Fruit fly (Drosophila melanogaster) whole organism, embryonic: Measurements from ENCODE around the gene Syx4.

Experiments used
- CG10462 ChIP-seq: fragments of 200-800 bp; sonication (Bioruptor generic); optimal IDR thresholded peaks from 2 replicates; lab custom pipeline; 2016; ENCODE audit warnings: missing biosample characterization, missing genetic modification characterization
- CG11085 ChIP-seq: fragments of 200-800 bp; sonication (Bioruptor generic); IDR thresholded peaks from 2 replicates; pipeline ENCODE4 v1.3.6; 2022; ENCODE audit warnings: missing biosample characterization, missing genetic modification characterization
- CG11560 ChIP-seq: fragments of 200-800 bp; sonication (Bioruptor generic); IDR thresholded peaks from 3 replicates; pipeline ENCODE4 v1.3.6; 2022; ENCODE audit warnings: missing biosample characterization, missing genetic modification characterization
- CG12071 ChIP-seq: fragments of 200-800 bp; sonication (Bioruptor generic); optimal IDR thresholded peaks from 3 replicates; lab custom pipeline; 2018; ENCODE audit warnings: missing biosample characterization, mild to moderate bottlenecking, missing genetic modification characterization
- CG13287 ChIP-seq: fragments of 200-800 bp; sonication (Bioruptor generic); IDR thresholded peaks from 2 replicates; pipeline ENCODE4 v1.3.6; 2022; ENCODE audit warnings: missing biosample characterization, missing genetic modification characterization; ENCODE audit not compliant: partially characterized antibody
- CG15073 ChIP-seq: fragments of 200-800 bp; sonication (Bioruptor generic); optimal IDR thresholded peaks from 2 replicates; lab custom pipeline; 2016; ENCODE audit warnings: missing biosample characterization, missing genetic modification characterization
- CG1647 ChIP-seq: fragments of 200-800 bp; sonication (Bioruptor generic); optimal IDR thresholded peaks from 3 replicates; lab custom pipeline; 2016; ENCODE audit warnings: missing biosample characterization, missing genetic modification characterization
- CG17802 ChIP-seq: fragments of 200-800 bp; sonication (Bioruptor generic); optimal IDR thresholded peaks from 2 replicates; lab custom pipeline; 2018; ENCODE audit warnings: missing biosample characterization, mild to moderate bottlenecking, missing genetic modification characterization, moderate library complexity
- CG2875 ChIP-seq: fragments of 200-800 bp; sonication (Bioruptor generic); optimal IDR thresholded peaks from 2 replicates; lab custom pipeline; 2017; ENCODE audit warnings: missing biosample characterization, mild to moderate bottlenecking, missing genetic modification characterization, missing genetic modification reagents
- CG30431 ChIP-seq: fragments of 200-800 bp; sonication (Bioruptor generic); optimal IDR thresholded peaks from 2 replicates; lab custom pipeline; 2017; ENCODE audit warnings: missing biosample characterization, missing genetic modification characterization
- CG4404 ChIP-seq: fragments of 200-800 bp; sonication (Bioruptor generic); IDR thresholded peaks from 2 replicates; pipeline ENCODE4 v1.3.6; 2022; ENCODE audit warnings: missing biosample characterization, missing genetic modification characterization
- CG6765 ChIP-seq: fragments of 200-800 bp; sonication (Bioruptor generic); optimal IDR thresholded peaks from 3 replicates; lab custom pipeline; 2017; ENCODE audit warnings: missing biosample characterization, mild to moderate bottlenecking, missing genetic modification characterization
- CG7271 ChIP-seq: fragments of 200-800 bp; sonication (Bioruptor generic); optimal IDR thresholded peaks from 2 replicates; lab custom pipeline; 2018; ENCODE audit warnings: missing biosample characterization, mild to moderate bottlenecking, missing genetic modification characterization, moderate library complexity
- CG9797 ChIP-seq: fragments of 200-800 bp; sonication (Bioruptor generic); optimal IDR thresholded peaks from 3 replicates; lab custom pipeline; 2018; ENCODE audit warnings: missing biosample characterization, mild to moderate bottlenecking, missing genetic modification characterization
- CoRest ChIP-seq: fragments of 200-800 bp; sonication (Bioruptor generic); optimal IDR thresholded peaks from 3 replicates; lab custom pipeline; 2018; ENCODE audit warnings: missing biosample characterization, mild to moderate bottlenecking, missing genetic modification characterization, moderate library complexity
- Dfd ChIP-seq, 2 experiments: fragments of >200 bp; optimal IDR thresholded peaks; 2 replicates each; lab custom pipeline; 2017; ENCODE audit warnings: missing biosample characterization in 2 of 2, missing genetic modification characterization in 2 of 2
- E2f1 ChIP-seq: fragments of 200-800 bp; sonication (Bioruptor generic); IDR thresholded peaks from 2 replicates; pipeline ENCODE4 v1.3.6; 2022; ENCODE audit warnings: missing biosample characterization, missing genetic modification characterization
- ERR ChIP-seq: fragments of 200-800 bp; sonication (Bioruptor generic); optimal IDR thresholded peaks from 2 replicates; lab custom pipeline; 2016; ENCODE audit warnings: missing biosample characterization, missing genetic modification characterization
- Max ChIP-seq: fragments of 200-800 bp; sonication (Bioruptor generic); optimal IDR thresholded peaks from 2 replicates; lab custom pipeline; 2016; ENCODE audit warnings: missing biosample characterization, mild to moderate bottlenecking, missing genetic modification characterization
- Mrtf ChIP-seq: fragments of 200-800 bp; sonication (Bioruptor generic); IDR thresholded peaks from 3 replicates; pipeline ENCODE4 v1.3.6; 2022; ENCODE audit warnings: missing biosample characterization, missing genetic modification characterization
- Myb ChIP-seq: fragments of 200-800 bp; sonication (Bioruptor generic); optimal IDR thresholded peaks from 2 replicates; lab custom pipeline; 2016; ENCODE audit warnings: missing biosample characterization, missing genetic modification characterization
- Nf-YA ChIP-seq: fragments of 200-800 bp; sonication (Bioruptor generic); IDR thresholded peaks from 2 replicates; pipeline ENCODE4 v1.3.6; 2022; ENCODE audit warnings: missing biosample characterization, missing genetic modification characterization
- Nf-YB ChIP-seq: fragments of 200-800 bp; sonication (Bioruptor generic); optimal IDR thresholded peaks from 3 replicates; lab custom pipeline; 2019; ENCODE audit warnings: missing biosample characterization, mild to moderate bottlenecking, missing genetic modification characterization, moderate library complexity
- Sin3A ChIP-seq: fragments of >200 bp; optimal IDR thresholded peaks from 2 replicates; lab custom pipeline; 2018
- Sry-δ ChIP-seq: fragments of 200-800 bp; sonication (Bioruptor generic); optimal IDR thresholded peaks from 2 replicates; lab custom pipeline; 2016; ENCODE audit warnings: missing biosample characterization, missing genetic modification characterization
- Tbp ChIP-seq: fragments of >200 bp; optimal IDR thresholded peaks from 2 replicates; lab custom pipeline; 2018; ENCODE audit warnings: missing biosample characterization, missing genetic modification characterization
- Usf ChIP-seq: fragments of 200-800 bp; sonication (Bioruptor generic); optimal IDR thresholded peaks from 2 replicates; lab custom pipeline; 2017; ENCODE audit warnings: missing genotype, missing biosample characterization, missing genetic modification characterization
- Xbp1 ChIP-seq: fragments of 200-800 bp; sonication (Bioruptor generic); optimal IDR thresholded peaks from 3 replicates; lab custom pipeline; 2016; ENCODE audit warnings: missing biosample characterization, mild to moderate bottlenecking, missing genetic modification characterization
- YL-1 ChIP-seq: fragments of 200-800 bp; sonication (Bioruptor generic); optimal IDR thresholded peaks from 3 replicates; lab custom pipeline; 2017; ENCODE audit warnings: missing biosample characterization, mild to moderate bottlenecking, missing genetic modification characterization
- btn ChIP-seq: fragments of 200-800 bp; sonication (Bioruptor generic); optimal IDR thresholded peaks from 2 replicates; lab custom pipeline; 2016; ENCODE audit warnings: missing biosample characterization, missing genetic modification characterization
- dmrt11E ChIP-seq: fragments of 200-800 bp; sonication (Bioruptor generic); optimal IDR thresholded peaks from 3 replicates; lab custom pipeline; 2018; ENCODE audit warnings: missing biosample characterization, mild to moderate bottlenecking, missing genetic modification characterization, moderate library complexity
- dmrt99B ChIP-seq: fragments of 200-800 bp; sonication (Bioruptor generic); optimal IDR thresholded peaks from 2 replicates; lab custom pipeline; 2018; ENCODE audit warnings: missing biosample characterization, mild to moderate bottlenecking, missing genetic modification characterization, moderate library complexity
- dpn ChIP-seq, 2 experiments: fragments of 200-800 bp; sonication (Bioruptor generic); optimal IDR thresholded peaks; 3 replicates each; lab custom pipeline; 2016; ENCODE audit warnings: missing biosample characterization in 2 of 2, missing genetic modification characterization in 2 of 2
- esg ChIP-seq: fragments of 200-800 bp; sonication (Bioruptor generic); conservative IDR thresholded peaks from 2 replicates; pipeline ENCODE4 v1.3.6; 2022; ENCODE audit warnings: missing biosample characterization, missing genetic modification characterization
- eve ChIP-seq, 2 experiments: fragments of >200 bp; optimal IDR thresholded peaks; 2 replicates each; lab custom pipeline; 2017; ENCODE audit warnings: missing biosample characterization in 2 of 2, missing genetic modification characterization in 2 of 2
- fru ChIP-seq: fragments of >200 bp; optimal IDR thresholded peaks from 2 replicates; lab custom pipeline; 2017
- gfzf ChIP-seq: fragments of 200-800 bp; sonication (Bioruptor generic); optimal IDR thresholded peaks from 2 replicates; lab custom pipeline; 2016; ENCODE audit warnings: missing biosample characterization, mild to moderate bottlenecking, missing genetic modification characterization, moderate library complexity
- gro ChIP-seq: fragments of 200-800 bp; sonication (Bioruptor generic); optimal IDR thresholded peaks from 2 replicates; lab custom pipeline; 2016; ENCODE audit warnings: missing biosample characterization, missing genetic modification characterization
- lbe ChIP-seq: fragments of 200-800 bp; sonication (Bioruptor generic); optimal IDR thresholded peaks from 2 replicates; lab custom pipeline; 2016; ENCODE audit warnings: missing biosample characterization, mild to moderate bottlenecking, missing genetic modification characterization
- lilli ChIP-seq: fragments of 200-800 bp; sonication (Bioruptor generic); optimal IDR thresholded peaks from 3 replicates; lab custom pipeline; 2016; ENCODE audit warnings: missing biosample characterization, missing genetic modification characterization
- luna ChIP-seq: fragments of 200-800 bp; sonication (Bioruptor generic); optimal IDR thresholded peaks from 2 replicates; lab custom pipeline; 2016; ENCODE audit warnings: missing biosample characterization, missing genetic modification characterization
- maf-S ChIP-seq: fragments of 200-800 bp; sonication (Bioruptor generic); optimal IDR thresholded peaks from 2 replicates; lab custom pipeline; 2016; ENCODE audit warnings: missing biosample characterization, missing genetic modification characterization
- nerfin-1 ChIP-seq: fragments of 200-800 bp; sonication (Bioruptor generic); optimal IDR thresholded peaks from 3 replicates; lab custom pipeline; 2019; ENCODE audit warnings: missing biosample characterization, mild to moderate bottlenecking, missing genetic modification characterization, moderate library complexity
- phol ChIP-seq: fragments of 200-800 bp; sonication (Bioruptor generic); optimal IDR thresholded peaks from 3 replicates; lab custom pipeline; 2018; ENCODE audit warnings: missing biosample characterization, mild to moderate bottlenecking, missing genetic modification characterization, moderate library complexity
- pzg ChIP-seq: fragments of 200-800 bp; sonication (Bioruptor generic); optimal IDR thresholded peaks from 3 replicates; lab custom pipeline; 2018; ENCODE audit warnings: missing biosample characterization, mild to moderate bottlenecking, missing genetic modification characterization, moderate library complexity
- sd ChIP-seq: fragments of 200-800 bp; sonication (Bioruptor generic); optimal IDR thresholded peaks from 3 replicates; lab custom pipeline; 2018; ENCODE audit warnings: missing biosample characterization, mild to moderate bottlenecking, missing genetic modification characterization, moderate library complexity
- seq ChIP-seq: fragments of 200-800 bp; sonication (Bioruptor generic); IDR thresholded peaks from 2 replicates; pipeline ENCODE4 v1.3.6; 2022; ENCODE audit warnings: missing biosample characterization, missing genetic modification characterization
- slbo ChIP-seq: fragments of 200-800 bp; sonication (Bioruptor generic); IDR thresholded peaks from 2 replicates; pipeline ENCODE4 v1.3.6; 2022; ENCODE audit warnings: missing biosample characterization, missing genetic modification characterization
- so ChIP-seq: fragments of 200-800 bp; sonication (Bioruptor generic); IDR thresholded peaks from 3 replicates; pipeline ENCODE4 v1.3.6; 2022; ENCODE audit warnings: missing biosample characterization, missing genetic modification characterization
- sr ChIP-seq: fragments of 200-800 bp; sonication (Bioruptor generic); IDR thresholded peaks from 3 replicates; pipeline ENCODE4 v1.3.6; 2022; ENCODE audit warnings: missing biosample characterization, missing genetic modification characterization
- tio ChIP-seq: fragments of 200-800 bp; sonication (Bioruptor generic); optimal IDR thresholded peaks from 2 replicates; lab custom pipeline; 2017; ENCODE audit warnings: missing biosample characterization, missing genetic modification characterization, inconsistent platforms
- tna ChIP-seq: fragments of 200-800 bp; sonication (Bioruptor generic); IDR thresholded peaks from 2 replicates; pipeline ENCODE4 v1.3.6; 2022; ENCODE audit warnings: missing biosample characterization, missing genetic modification characterization; ENCODE audit not compliant: partially characterized antibody
- zen2 ChIP-seq: fragments of 200-800 bp; sonication (Bioruptor generic); IDR thresholded peaks from 3 replicates; pipeline ENCODE4 v1.3.6; 2022; ENCODE audit warnings: missing biosample characterization, missing genetic modification characterization; ENCODE audit not compliant: partially characterized antibody

Gene Syx4

dm6 chrX:2713776-2714175 is 30.1 kb downstream of the Syx4 start, which contains the start of the genes CG2685 and CG2694 (continued):
- TF ChIP-seq gfzf (GFP tag; lab: Kevin White, UChicago) (peak; percentile 65), Dfd (GFP tag; optimal IDR thresholded peaks at IDR 0.05; lab: Kevin White, UChicago) (no peak), sd (tag; lab: Kevin White, UChicago) (no peak), Myb (GFP tag; lab: Kevin White, UChicago) (no peak), CG15073 (GFP tag; lab: Kevin White, UChicago) (no peak), esg (GFP tag; lab: Robert Waterston, UW) (no peak), sr (GFP tag; lab: Robert Waterston, UW) (no peak), Sin3A (lab: Kevin White, UChicago) (no peak), Xbp1 (GFP tag; lab: Kevin White, UChicago) (no peak), CG12071 (no peak), maf-S (GFP tag; lab: Kevin White, UChicago) (no peak), Tbp (GFP tag; lab: Kevin White, UChicago) (no peak), phol (tag; lab: Kevin White, UChicago) (peak; percentile 5), CG2875 (GFP tag; lab: Kevin White, UChicago) (no peak), pzg (GFP tag; lab: Kevin White, UChicago) (peak; percentile 79), dmrt99B (tag; lab: Kevin White, UChicago) (no peak), CG6765 (no peak), fru (lab: Kevin White, UChicago) (no peak), Max (GFP tag; lab: Kevin White, UChicago) (no peak), Mrtf (no peak), nerfin-1 (tag; lab: Kevin White, UChicago) (no peak), CG10462 (GFP tag; lab: Kevin White, UChicago) (no peak), slbo (peak; percentile 21; the same call in 1 of the 2 replicates), lbe (GFP tag; lab: Kevin White, UChicago) (no peak), YL-1 (GFP tag; lab: Kevin White, UChicago) (no peak), gro (GFP tag; lab: Kevin White, UChicago) (no peak), Usf (GFP tag; lab: Kevin White, UChicago) (no peak), so (GFP tag; lab: Robert Waterston, UW) (no peak), Nf-YA (GFP tag; lab: Robert Waterston, UW) (no peak), CG13287 (GFP tag; lab: Robert Waterston, UW) (peak; percentile 82), lilli (GFP tag; lab: Kevin White, UChicago) (no peak), zen2 (GFP tag; lab: Robert Waterston, UW) (peak; percentile 45; the same call in 1 of the 3 replicates), luna (GFP tag; lab: Kevin White, UChicago) (no peak), CG7271 (no peak), dpn (GFP tag; optimal IDR thresholded peaks at IDR 0.05; lab: Kevin White, UChicago) (no peak), CG30431 (no peak), CoRest (tag; lab: Kevin White, UChicago) (peak; percentile 18), eve (GFP tag; optimal IDR thresholded peaks at IDR 0.05; lab: Kevin White, UChicago) (no peak), CG1647 (no peak), btn (GFP tag; lab: Kevin White, UChicago) (no peak), E2f1 (no peak), CG9797 (GFP tag; lab: Kevin White, UChicago) (peak; percentile 72), dmrt11E (tag; lab: Kevin White, UChicago) (no peak), CG4404 (no peak), CG11560 (peak; percentile 39; the same call in 1 of the 3 replicates), ERR (GFP tag; lab: Kevin White, UChicago) (no peak), Nf-YB (no peak), seq (GFP tag; lab: Robert Waterston, UW) (no peak), CG17802 (tag; lab: Kevin White, UChicago) (no peak), Sry-δ (GFP tag; lab: Kevin White, UChicago) (peak; percentile 79), tio (GFP tag; lab: Kevin White, UChicago) (no peak), CG11085 (no peak), tna (GFP tag; lab: Robert Waterston, UW) (peak; percentile 60)
